Fruit fly (Drosophila melanogaster): Measurements from ENCODE around the gene Nsf2.

dm6 chr3R:13855354-13855753 is 17.6 kb upstream of the Nsf2 start, which contains the start of gene CG14362:
- TF ChIP-seq CG9705 (GFP tag; optimal IDR thresholded peaks at IDR 0.05) (no peak), CrebA (GFP tag; optimal IDR thresholded peaks at IDR 0.05; ENCODE audit: borderline replicate concordance) (no peak), Mio (GFP tag; optimal IDR thresholded peaks at IDR 0.05) (no peak), pan (optimal IDR thresholded peaks at IDR 0.05) (no peak), h (GFP tag; optimal IDR thresholded peaks at IDR 0.05) (no peak), dsf (GFP tag; optimal IDR thresholded peaks at IDR 0.05; ENCODE audit: borderline replicate concordance) (no peak), Myc (optimal IDR thresholded peaks at IDR 0.05) (no peak), dl (GFP tag; optimal IDR thresholded peaks at IDR 0.05; ENCODE audit: insufficient read depth in 1 of 2, partially characterized antibody in 2 of 2) (no peak)

Measured in whole organism, wandering third instar larva.